Fruit fly (Drosophila melanogaster) whole organism, prepupa: Measurements from ENCODE around the gene dah.

Source experiments
- CG10631 ChIP-seq: fragments of 200-800 bp; sonication (Bioruptor generic); optimal IDR thresholded peaks from 2 replicates; lab custom pipeline; 2016; ENCODE audit warnings: missing biosample characterization, missing genetic modification characterization
- CG10669 ChIP-seq: fragments of 200-800 bp; sonication (Bioruptor generic); optimal IDR thresholded peaks from 3 replicates; lab custom pipeline; 2018; ENCODE audit warnings: missing biosample characterization, mild to moderate bottlenecking, missing genetic modification characterization, moderate library complexity
- CG11294 ChIP-seq: fragments of 200-800 bp; sonication (Bioruptor generic); IDR thresholded peaks from 2 replicates; pipeline ENCODE4 v1.3.6; 2022; ENCODE audit warnings: missing biosample characterization, missing genetic modification characterization
- CG11762 ChIP-seq: fragments of 200-800 bp; sonication (Bioruptor generic); optimal IDR thresholded peaks from 3 replicates; lab custom pipeline; 2016; ENCODE audit warnings: missing biosample characterization, missing genetic modification characterization; ENCODE audit not compliant: insufficient read depth
- CG11902 ChIP-seq: fragments of 200-800 bp; sonication (Bioruptor generic); optimal IDR thresholded peaks from 3 replicates; lab custom pipeline; 2016; ENCODE audit warnings: missing biosample characterization, missing genetic modification characterization
- CG15336 ChIP-seq: fragments of 200-800 bp; sonication (Bioruptor generic); IDR thresholded peaks from 2 replicates; pipeline ENCODE4 v1.3.6; 2022; ENCODE audit warnings: missing biosample characterization, missing genetic modification characterization
- CG1621 ChIP-seq: fragments of 200-800 bp; sonication (Bioruptor generic); optimal IDR thresholded peaks from 3 replicates; lab custom pipeline; 2018; ENCODE audit warnings: missing biosample characterization, mild to moderate bottlenecking, missing genetic modification characterization
- CG16779 ChIP-seq: fragments of 200-800 bp; sonication (Bioruptor generic); optimal IDR thresholded peaks from 3 replicates; lab custom pipeline; 2017; ENCODE audit warnings: missing biosample characterization, mild to moderate bottlenecking, missing genetic modification characterization
- CG31627 ChIP-seq: fragments of 200-800 bp; sonication (Bioruptor generic); optimal IDR thresholded peaks from 3 replicates; lab custom pipeline; 2016; ENCODE audit warnings: missing biosample characterization, missing genetic modification characterization
- CG32006 ChIP-seq: fragments of 200-800 bp; sonication (Bioruptor generic); optimal IDR thresholded peaks from 3 replicates; lab custom pipeline; 2017; ENCODE audit warnings: missing biosample characterization, mild to moderate bottlenecking, missing genetic modification characterization
- CG34406 ChIP-seq: fragments of 200-800 bp; sonication (Bioruptor generic); optimal IDR thresholded peaks from 3 replicates; lab custom pipeline; 2016; ENCODE audit warnings: missing biosample characterization, missing genetic modification characterization
- CG3919 ChIP-seq: fragments of 200-800 bp; sonication (Bioruptor generic); optimal IDR thresholded peaks from 3 replicates; lab custom pipeline; 2016; ENCODE audit warnings: missing biosample characterization, missing genetic modification characterization
- CG4318 ChIP-seq: fragments of 200-800 bp; sonication (Bioruptor generic); optimal IDR thresholded peaks from 3 replicates; lab custom pipeline; 2017; ENCODE audit warnings: missing biosample characterization, mild to moderate bottlenecking, missing genetic modification characterization
- CG6163 ChIP-seq: fragments of 200-800 bp; sonication (Bioruptor generic); IDR thresholded peaks from 3 replicates; pipeline ENCODE4 v1.3.6; 2022; ENCODE audit warnings: missing biosample characterization, missing genetic modification characterization
- CG6276 ChIP-seq: fragments of 200-800 bp; sonication (Bioruptor generic); optimal IDR thresholded peaks from 2 replicates; lab custom pipeline; 2017; ENCODE audit warnings: missing biosample characterization, mild to moderate bottlenecking, missing genetic modification characterization
- CG6792 ChIP-seq: fragments of 200-800 bp; sonication (Bioruptor generic); optimal IDR thresholded peaks from 3 replicates; lab custom pipeline; 2016; ENCODE audit warnings: missing biosample characterization, missing genetic modification characterization
- CG6808 ChIP-seq: fragments of 200-800 bp; sonication (Bioruptor generic); optimal IDR thresholded peaks from 3 replicates; lab custom pipeline; 2017; ENCODE audit warnings: missing biosample characterization, missing genetic modification characterization, mild to moderate bottlenecking, moderate library complexity, missing genetic modification reagents
- CG6854 ChIP-seq: fragments of 200-800 bp; sonication (Bioruptor generic); optimal IDR thresholded peaks from 2 replicates; lab custom pipeline; 2017; ENCODE audit warnings: missing biosample characterization, mild to moderate bottlenecking, missing genetic modification characterization
- CG7368 ChIP-seq: fragments of 200-800 bp; sonication (Bioruptor generic); optimal IDR thresholded peaks from 3 replicates; lab custom pipeline; 2016; ENCODE audit warnings: missing biosample characterization, missing genetic modification characterization
- CG8632 ChIP-seq: fragments of 200-800 bp; sonication (Bioruptor generic); optimal IDR thresholded peaks from 3 replicates; lab custom pipeline; 2016; ENCODE audit warnings: missing biosample characterization, missing genetic modification characterization
- CG9139 ChIP-seq: fragments of 200-800 bp; sonication (Bioruptor generic); optimal IDR thresholded peaks from 3 replicates; lab custom pipeline; 2017; ENCODE audit warnings: missing biosample characterization, mild to moderate bottlenecking, missing genetic modification characterization
- Eip75B ChIP-seq: fragments of 200-800 bp; sonication (Bioruptor generic); optimal IDR thresholded peaks from 3 replicates; lab custom pipeline; 2016; ENCODE audit warnings: missing biosample characterization, missing genetic modification characterization
- Eip78C ChIP-seq: fragments of 200-800 bp; sonication (Bioruptor generic); peaks from one replicate; lab custom pipeline; 2016; ENCODE audit warnings: missing biosample characterization, missing genetic modification characterization
- Eip93F ChIP-seq: fragments of 200-800 bp; sonication (Bioruptor generic); optimal IDR thresholded peaks from 2 replicates; lab custom pipeline; 2016; ENCODE audit warnings: missing biosample characterization, mild to moderate bottlenecking, missing genetic modification characterization
- Ets21C ChIP-seq: fragments of 200-800 bp; sonication (Bioruptor generic); optimal IDR thresholded peaks from 3 replicates; lab custom pipeline; 2016; ENCODE audit warnings: missing biosample characterization, missing genetic modification characterization
- Ets96B ChIP-seq: fragments of 200-800 bp; optimal IDR thresholded peaks from 2 replicates; lab custom pipeline; 2019; ENCODE audit warnings: missing biosample characterization, mild to moderate bottlenecking, missing genetic modification characterization, moderate library complexity
- Gug ChIP-seq: fragments of 200-800 bp; sonication (Bioruptor generic); IDR thresholded peaks from 2 replicates; pipeline ENCODE4 v1.3.6; 2022; ENCODE audit warnings: missing biosample characterization, missing genetic modification characterization
- Hr39 ChIP-seq: fragments of 200-800 bp; sonication (Bioruptor generic); optimal IDR thresholded peaks from 2 replicates; lab custom pipeline; 2016; ENCODE audit warnings: missing biosample characterization, missing genetic modification characterization
- Hr4 ChIP-seq: fragments of 200-800 bp; sonication (Bioruptor generic); optimal IDR thresholded peaks from 3 replicates; lab custom pipeline; 2016; ENCODE audit warnings: missing biosample characterization, missing genetic modification characterization
- Lpt ChIP-seq: fragments of 200-800 bp; sonication (Bioruptor generic); optimal IDR thresholded peaks from 3 replicates; lab custom pipeline; 2016; ENCODE audit warnings: missing biosample characterization, missing genetic modification characterization
- Smox ChIP-seq: fragments of 200-800 bp; sonication (Bioruptor generic); optimal IDR thresholded peaks from 3 replicates; lab custom pipeline; 2016; ENCODE audit warnings: missing biosample characterization, missing genetic modification characterization
- Sox102F ChIP-seq: fragments of 200-800 bp; sonication (Bioruptor generic); optimal IDR thresholded peaks from 2 replicates; lab custom pipeline; 2016; ENCODE audit warnings: missing biosample characterization, mild to moderate bottlenecking, missing genetic modification characterization
- acj6 ChIP-seq: fragments of 200-800 bp; sonication (Bioruptor generic); optimal IDR thresholded peaks from 3 replicates; lab custom pipeline; 2016; ENCODE audit warnings: missing biosample characterization, missing genetic modification characterization
- dac ChIP-seq: fragments of 200-800 bp; sonication (Bioruptor generic); optimal IDR thresholded peaks from 2 replicates; lab custom pipeline; 2017; ENCODE audit warnings: missing biosample characterization, mild to moderate bottlenecking, missing genetic modification characterization
- dsx ChIP-seq: fragments of 200-800 bp; optimal IDR thresholded peaks from 3 replicates; lab custom pipeline; 2019; ENCODE audit warnings: missing biosample characterization, mild to moderate bottlenecking, missing genetic modification characterization, moderate library complexity; ENCODE audit not compliant: poor library complexity, severe bottlenecking
- eg ChIP-seq: fragments of 200-800 bp; sonication (Bioruptor generic); IDR thresholded peaks from 3 replicates; pipeline ENCODE4 v1.3.6; 2022; ENCODE audit warnings: missing biosample characterization, missing genetic modification characterization
- fd59A ChIP-seq: fragments of 200-800 bp; sonication (Bioruptor generic); optimal IDR thresholded peaks from 2 replicates; lab custom pipeline; 2017; ENCODE audit warnings: missing biosample characterization, mild to moderate bottlenecking, missing genetic modification characterization, missing genetic modification reagents
- fd85E ChIP-seq: fragments of 200-800 bp; sonication (Bioruptor generic); optimal IDR thresholded peaks from 3 replicates; lab custom pipeline; 2016; ENCODE audit warnings: missing biosample characterization, missing genetic modification characterization
- lz ChIP-seq: fragments of 200-800 bp; sonication (Bioruptor generic); optimal IDR thresholded peaks from 3 replicates; lab custom pipeline; 2016; ENCODE audit warnings: missing biosample characterization, missing genetic modification characterization
- net ChIP-seq: fragments of 200-800 bp; sonication (Bioruptor generic); optimal IDR thresholded peaks from 3 replicates; lab custom pipeline; 2016; ENCODE audit warnings: missing biosample characterization, missing genetic modification characterization
- spab ChIP-seq: fragments of 200-800 bp; sonication (Bioruptor generic); optimal IDR thresholded peaks from 2 replicates; lab custom pipeline; 2017; ENCODE audit warnings: missing biosample characterization, mild to moderate bottlenecking, missing genetic modification characterization, missing genetic modification reagents
- ss ChIP-seq, 2 experiments: fragments of 200-800 bp; sonication (Bioruptor generic); optimal IDR thresholded peaks; 2 replicates in 1 of 2; 3 replicates in 1 of 2; lab custom pipeline; 2017 to 2018; ENCODE audit warnings: mild to moderate bottlenecking in 2 of 2, missing biosample characterization in 2 of 2, missing genetic modification characterization in 2 of 2, moderate library complexity in 1 of 2
- topi ChIP-seq: fragments of 200-800 bp; sonication (Bioruptor generic); optimal IDR thresholded peaks from 3 replicates; lab custom pipeline; 2016; ENCODE audit warnings: missing biosample characterization, missing genetic modification characterization
- vri ChIP-seq: fragments of 200-800 bp; sonication (Bioruptor generic); optimal IDR thresholded peaks from 3 replicates; lab custom pipeline; 2016; ENCODE audit warnings: missing biosample characterization, mild to moderate bottlenecking, missing genetic modification characterization

dah gene

dm6 chrX:15308456-15308954 lies 19.6 kb upstream of the dah start:
- peak; percentile 1 for TF ChIP-seq CG6276 (GFP tag; lab: Kevin White, UChicago)
- peak; percentile 42 for TF ChIP-seq Eip78C (GFP tag; lab: Kevin White, UChicago)
- TF ChIP-seq Ets21C (GFP tag; lab: Kevin White, UChicago) = no peak
- no peak for TF ChIP-seq CG1621 (tag; lab: Kevin White, UChicago)
- TF ChIP-seq fd59A = no peak
- no peak for TF ChIP-seq dac
- TF ChIP-seq CG6792 (GFP tag; lab: Kevin White, UChicago) = no peak
- TF ChIP-seq vri (GFP tag; lab: Kevin White, UChicago) = peak; percentile 21
- TF ChIP-seq CG32006 (GFP tag; lab: Kevin White, UChicago) = no peak
- TF ChIP-seq CG31627 = no peak
- TF ChIP-seq Hr39 (GFP tag; lab: Kevin White, UChicago) = no peak
- no peak for TF ChIP-seq CG3919 (GFP tag; lab: Kevin White, UChicago)

DNA sequence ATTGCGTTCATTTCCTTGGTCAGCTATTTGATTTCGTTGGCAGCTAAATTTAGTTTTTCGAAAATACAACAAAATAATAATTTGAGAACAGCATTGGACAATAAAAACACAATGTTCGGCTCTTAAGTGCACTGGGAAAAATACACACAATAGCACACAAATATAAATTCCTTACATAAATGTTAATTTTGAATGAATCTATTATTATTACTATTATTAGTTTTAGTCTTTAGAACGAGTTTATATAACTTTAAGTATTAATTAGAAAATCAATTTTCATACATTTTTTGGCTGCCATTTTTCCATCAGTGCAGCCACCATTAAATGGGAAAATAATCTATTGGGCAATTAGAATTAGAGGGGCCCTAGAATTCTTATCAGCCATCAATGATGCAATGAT lies 18.2 kb upstream of the dah start:
- TF ChIP-seq dsx (no peak), Ets96B (no peak), CG15336 (GFP tag; lab: Robert Waterston, UW) (no peak), CG9139 (no peak), fd59A (no peak), CG6163 (GFP tag; lab: Robert Waterston, UW) (no peak), Eip93F (GFP tag; lab: Kevin White, UChicago) (no peak), Eip75B (GFP tag; lab: Kevin White, UChicago) (no peak), CG6854 (GFP tag; lab: Kevin White, UChicago) (no peak), CG16779 (tag; lab: Kevin White, UChicago) (no peak)

- peak; percentile 24 for TF ChIP-seq Sox102F
- peak; percentile 65 for TF ChIP-seq CG34406 (GFP tag; lab: Kevin White, UChicago)
- no peak for TF ChIP-seq fd85E
- peak; percentile 54 for TF ChIP-seq Hr4 (GFP tag; lab: Kevin White, UChicago)
- peak; percentile 42 for TF ChIP-seq spab (GFP tag; lab: Kevin White, UChicago)
- peak; percentile 52 for TF ChIP-seq Gug (GFP tag; lab: Robert Waterston, UW)
- TF ChIP-seq CG7368 (GFP tag; lab: Kevin White, UChicago) = peak; percentile 11
- peak; percentile 42 for TF ChIP-seq CG6808 (GFP tag; lab: Kevin White, UChicago)
- TF ChIP-seq Smox = peak; percentile 67
- TF ChIP-seq CG11762 (GFP tag; lab: Kevin White, UChicago) = peak; percentile 51
- peak; percentile 48 for TF ChIP-seq CG11902 (GFP tag; lab: Kevin White, UChicago)
- TF ChIP-seq ss (GFP tag; optimal IDR thresholded peaks at IDR 0.05; lab: Kevin White, UChicago) = peak in 1 of 2 experiments; percentile 57
- TF ChIP-seq acj6 (GFP tag; lab: Kevin White, UChicago) = peak; percentile 66
- peak; percentile 35 for TF ChIP-seq Eip75B (GFP tag; lab: Kevin White, UChicago)
- peak; percentile 64 for TF ChIP-seq CG4318
- peak; percentile 99 for TF ChIP-seq dsx
- TF ChIP-seq CG8632 = peak; percentile 62
- TF ChIP-seq net (GFP tag; lab: Kevin White, UChicago) = peak; percentile 59
- no peak for TF ChIP-seq vri (GFP tag; lab: Kevin White, UChicago)
- TF ChIP-seq CG15336 (GFP tag; lab: Robert Waterston, UW) = peak; percentile 49; the same call in 1 of the 2 replicates
- peak; percentile 57 for TF ChIP-seq Hr39 (GFP tag; lab: Kevin White, UChicago)
- peak; percentile 45; the same call in 1 of the 2 replicates for TF ChIP-seq CG11294
- TF ChIP-seq CG10631 (GFP tag; lab: Kevin White, UChicago) = peak; percentile 57
- TF ChIP-seq Lpt (GFP tag; lab: Kevin White, UChicago) = peak; percentile 25
- peak; percentile 73 for TF ChIP-seq topi
- peak; percentile 58 for TF ChIP-seq CG6792 (GFP tag; lab: Kevin White, UChicago)
- TF ChIP-seq Ets21C (GFP tag; lab: Kevin White, UChicago) = peak; percentile 52
- no peak for TF ChIP-seq CG6854 (GFP tag; lab: Kevin White, UChicago)
- peak; percentile 68 for TF ChIP-seq eg (GFP tag; lab: Robert Waterston, UW)
- TF ChIP-seq fd59A = peak; percentile 45
- TF ChIP-seq Eip93F (GFP tag; lab: Kevin White, UChicago) = no peak
- peak; percentile 91 for TF ChIP-seq Eip78C (GFP tag; lab: Kevin White, UChicago)
- peak; percentile 56 for TF ChIP-seq CG10669 (GFP tag; lab: Kevin White, UChicago)
- TF ChIP-seq lz = peak; percentile 58
Observed at dm6 chrX:15312074-15312881, 15.9 kb upstream of the dah start.
